Fruit fly (Drosophila melanogaster) whole organism, pupa: ENCODE results near the gene CkIIbeta.

ENCODE experiments used
- CG10348 ChIP-seq: fragments of 200-800 bp; sonication (Bioruptor generic); IDR thresholded peaks from 2 replicates; pipeline ENCODE4 v1.3.6; 2022; ENCODE audit warnings: missing biosample characterization, missing genetic modification characterization
- CG12605 ChIP-seq: fragments of 200-800 bp; sonication (Bioruptor generic); IDR thresholded peaks from 2 replicates; pipeline ENCODE4 v1.3.6; 2022; ENCODE audit warnings: missing biosample characterization, missing genetic modification characterization
- CG13204 ChIP-seq: fragments of 200-800 bp; sonication (Bioruptor generic); optimal IDR thresholded peaks from 2 replicates; lab custom pipeline; 2018; ENCODE audit warnings: missing biosample characterization, mild to moderate bottlenecking, missing genetic modification characterization, moderate library complexity
- CG14655 ChIP-seq: fragments of 200-800 bp; sonication (Bioruptor generic); optimal IDR thresholded peaks from 3 replicates; lab custom pipeline; 2017; ENCODE audit warnings: mild to moderate bottlenecking, missing biosample characterization, missing genetic modification reagents, missing genetic modification characterization
- CG15710 ChIP-seq: fragments of 200-800 bp; sonication (Bioruptor generic); optimal IDR thresholded peaks from 2 replicates; lab custom pipeline; 2018; ENCODE audit warnings: missing biosample characterization, mild to moderate bottlenecking, missing genetic modification characterization, moderate library complexity
- CG17806 ChIP-seq: fragments of 200-800 bp; sonication (Bioruptor generic); optimal IDR thresholded peaks from 2 replicates; lab custom pipeline; 2018; ENCODE audit warnings: missing biosample characterization, mild to moderate bottlenecking, missing genetic modification characterization, moderate library complexity
- CG32121 ChIP-seq: fragments of 200-800 bp; sonication (Bioruptor generic); IDR thresholded peaks from 2 replicates; pipeline ENCODE4 v1.3.6; 2022; ENCODE audit warnings: missing biosample characterization, missing genetic modification characterization
- CG34367 ChIP-seq: fragments of 200-800 bp; sonication (Bioruptor generic); optimal IDR thresholded peaks from 2 replicates; lab custom pipeline; 2018; ENCODE audit warnings: missing biosample characterization, mild to moderate bottlenecking, missing genetic modification characterization
- CG4496 ChIP-seq: fragments of 200-800 bp; sonication (Bioruptor generic); IDR thresholded peaks from 3 replicates; pipeline ENCODE4 v1.3.6; 2022; ENCODE audit warnings: missing biosample characterization, missing genetic modification characterization
- CG8301 ChIP-seq: fragments of 200-800 bp; sonication (Bioruptor generic); optimal IDR thresholded peaks from 2 replicates; lab custom pipeline; 2018; ENCODE audit warnings: missing biosample characterization, mild to moderate bottlenecking, missing genetic modification characterization
- CG9948 ChIP-seq: fragments of 200-800 bp; sonication (Bioruptor generic); optimal IDR thresholded peaks from 2 replicates; lab custom pipeline; 2018; ENCODE audit warnings: missing biosample characterization, mild to moderate bottlenecking, missing genetic modification characterization, moderate library complexity
- D1 ChIP-seq: fragments of 200-800 bp; sonication (Bioruptor generic); optimal IDR thresholded peaks from 2 replicates; lab custom pipeline; 2018; ENCODE audit warnings: missing biosample characterization, mild to moderate bottlenecking, missing genetic modification characterization, moderate library complexity
- EcR ChIP-seq: fragments of 200-800 bp; sonication (Bioruptor generic); optimal IDR thresholded peaks from 3 replicates; lab custom pipeline; 2019; ENCODE audit warnings: missing biosample characterization, missing genetic modification characterization, mild to moderate bottlenecking, moderate library complexity, missing genetic modification reagents
- Ets98B ChIP-seq: fragments of 200-800 bp; sonication (Bioruptor generic); IDR thresholded peaks from 2 replicates; pipeline ENCODE4 v1.3.6; 2022; ENCODE audit warnings: missing biosample characterization, missing genetic modification characterization
- Pif1A ChIP-seq: fragments of 200-800 bp; sonication (Bioruptor generic); optimal IDR thresholded peaks from 3 replicates; lab custom pipeline; 2016; ENCODE audit warnings: missing biosample characterization, missing genetic modification characterization
- Pif1B ChIP-seq: fragments of 200-800 bp; sonication (Bioruptor generic); optimal IDR thresholded peaks from 3 replicates; lab custom pipeline; 2016; ENCODE audit warnings: missing biosample characterization, missing genetic modification characterization
- Snoo ChIP-seq: fragments of 200-800 bp; sonication (Bioruptor generic); optimal IDR thresholded peaks from 3 replicates; lab custom pipeline; 2017; ENCODE audit warnings: missing biosample characterization, mild to moderate bottlenecking, missing genetic modification characterization, inconsistent platforms
- fd96Ca ChIP-seq: fragments of 200-800 bp; sonication (Bioruptor generic); IDR thresholded peaks from 3 replicates; pipeline ENCODE4 v1.3.6; 2022; ENCODE audit warnings: missing biosample characterization, missing genetic modification characterization
- gl ChIP-seq: fragments of 200-800 bp; sonication (Bioruptor generic); optimal IDR thresholded peaks from 2 replicates; lab custom pipeline; 2018; ENCODE audit warnings: missing biosample characterization, mild to moderate bottlenecking, missing genetic modification characterization
- rn ChIP-seq: fragments of 200-800 bp; sonication (Bioruptor generic); IDR thresholded peaks from 2 replicates; pipeline ENCODE4 v1.3.6; 2022; ENCODE audit warnings: missing biosample characterization, missing genetic modification characterization

Gene CkIIbeta

DNA sequence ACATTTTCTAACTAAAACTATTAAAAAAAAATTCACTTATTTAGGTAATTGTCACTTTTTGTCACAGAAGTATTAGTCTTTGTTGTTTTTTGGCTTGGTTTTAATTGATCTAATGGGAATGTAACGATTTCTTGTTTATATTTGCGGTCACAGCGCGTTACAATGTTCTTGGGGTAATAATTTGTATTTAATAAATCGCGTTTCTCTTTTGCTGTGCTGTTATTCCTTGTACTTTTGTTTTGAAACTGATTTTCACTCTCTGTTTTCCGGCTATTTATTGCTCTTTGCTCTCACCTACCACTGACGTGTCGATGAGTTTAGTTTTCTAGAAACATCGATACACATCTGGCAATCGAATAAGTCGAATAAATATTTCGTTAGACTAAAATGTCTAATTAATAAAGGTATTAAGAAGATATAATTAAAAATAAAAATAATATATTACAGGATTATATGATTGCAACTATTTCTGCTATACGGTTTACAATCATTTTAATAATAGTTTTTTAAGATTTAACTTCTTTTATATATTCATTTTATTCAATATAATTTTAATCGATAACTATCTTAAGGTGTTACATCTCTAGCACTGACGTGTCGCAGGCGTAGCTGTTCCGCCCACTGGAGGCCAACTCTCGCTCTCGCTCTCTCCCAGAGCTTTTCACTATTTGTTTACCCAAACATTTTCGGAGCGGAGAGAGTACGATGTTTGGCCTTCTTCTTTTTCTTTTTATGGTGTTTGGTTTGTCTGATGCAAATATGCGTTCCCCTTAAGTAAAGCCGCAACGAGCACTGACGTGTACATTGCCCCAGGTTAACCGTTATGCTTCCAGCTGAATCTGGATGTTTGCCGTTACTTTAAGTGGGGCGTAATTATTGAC, 14.8 kb downstream of the CkIIbeta start, which contains the start of gene Hsc70-3:
Gene Hsc70-3, minus strand, starts transcription at position 251 of the 881 bp plus-strand sequence.
- no peak for TF ChIP-seq CG32121 (GFP tag; lab: Robert Waterston, UW)
- TF ChIP-seq gl: peak; percentile 7
- peak; percentile 37 for TF ChIP-seq Pif1A (GFP tag; lab: Kevin White, UChicago)
- TF ChIP-seq CG13204 (GFP tag; lab: Kevin White, UChicago): no peak
- peak; percentile 4 for TF ChIP-seq Snoo (tag; lab: Kevin White, UChicago)
- TF ChIP-seq EcR (GFP tag; lab: Kevin White, UChicago): peak; percentile 31
- TF ChIP-seq D1 (tag; lab: Kevin White, UChicago): no peak
- peak; percentile 5 for TF ChIP-seq CG14655 (GFP tag; lab: Kevin White, UChicago)
- peak; percentile 45; the same call in 1 of the 3 replicates for TF ChIP-seq CG4496 (GFP tag; lab: Robert Waterston, UW)
- TF ChIP-seq CG8301 (tag; lab: Kevin White, UChicago): no peak
- peak; percentile 42; the same call in 1 of the 2 replicates for TF ChIP-seq CG12605
- TF ChIP-seq Ets98B (GFP tag; lab: Robert Waterston, UW): peak; percentile 52
- peak; percentile 44 for TF ChIP-seq Pif1B (GFP tag; lab: Kevin White, UChicago)

dm6 chrX:11812828-11813227, 20.5 kb downstream of the CkIIbeta start:
- TF ChIP-seq Snoo (tag; lab: Kevin White, UChicago): no peak

dm6 chrX:11813721-11814161, 21.4 kb downstream of the CkIIbeta start:
- TF ChIP-seq EcR (GFP tag; lab: Kevin White, UChicago) (peak; percentile 26), CG34367 (no peak)

- peak; percentile 33; the same call in 1 of the 3 replicates for TF ChIP-seq CG4496 (GFP tag; lab: Robert Waterston, UW)
- TF ChIP-seq CG12605: no peak
- peak; percentile 1 for TF ChIP-seq CG14655 (GFP tag; lab: Kevin White, UChicago)
- no peak for TF ChIP-seq CG13204 (GFP tag; lab: Kevin White, UChicago)
Measured at dm6 chrX:11815356-11816270, 23.3 kb downstream of the CkIIbeta start.

DNA sequence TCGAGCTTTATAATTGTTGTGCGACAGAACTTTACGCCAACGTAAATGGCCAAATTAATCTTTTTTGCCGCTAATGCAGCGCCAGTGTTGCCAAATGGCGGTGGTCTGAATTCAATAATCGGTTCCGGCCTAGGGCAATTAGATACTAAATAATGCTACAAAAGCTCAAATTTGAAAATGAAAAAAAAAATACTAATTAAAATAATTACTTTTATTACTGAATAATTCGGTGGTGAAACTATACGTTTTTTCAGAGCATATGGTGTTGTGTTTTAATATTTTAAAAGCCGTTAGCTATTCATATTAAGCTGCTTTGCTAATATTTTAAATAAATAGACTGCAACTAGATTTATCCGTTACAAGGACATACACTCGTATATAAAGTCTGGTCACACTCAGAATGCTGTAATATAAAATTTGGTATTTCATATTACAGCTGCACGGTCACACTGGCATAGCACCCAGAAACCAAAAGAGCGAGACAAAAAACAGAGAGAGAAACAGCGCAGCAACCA, 24.2 kb downstream of the CkIIbeta start, which contains the start of the genes CG1578 and rudhira:
Gene CG1578, minus strand, starts transcription at position 118 of the 515 bp plus-strand sequence.
Gene rudhira, plus strand, starts transcription at position 465 of the 515 bp plus-strand sequence.
- no peak for TF ChIP-seq CG10348
- no peak for TF ChIP-seq gl
- no peak for TF ChIP-seq Pif1B (GFP tag; lab: Kevin White, UChicago)
- TF ChIP-seq fd96Ca (GFP tag; lab: Robert Waterston, UW): no peak
- TF ChIP-seq CG17806 (tag; lab: Kevin White, UChicago): no peak
- TF ChIP-seq rn (GFP tag; lab: Robert Waterston, UW): no peak
- no peak for TF ChIP-seq CG15710 (tag; lab: Kevin White, UChicago)
- no peak for TF ChIP-seq CG9948 (tag; lab: Kevin White, UChicago)
- no peak for TF ChIP-seq Ets98B (GFP tag; lab: Robert Waterston, UW)
- no peak for TF ChIP-seq CG32121 (GFP tag; lab: Robert Waterston, UW)
- no peak for TF ChIP-seq CG4496 (GFP tag; lab: Robert Waterston, UW)
- no peak for TF ChIP-seq CG14655 (GFP tag; lab: Kevin White, UChicago)
- no peak for TF ChIP-seq Snoo (tag; lab: Kevin White, UChicago)
- no peak for TF ChIP-seq Pif1A (GFP tag; lab: Kevin White, UChicago)
- TF ChIP-seq, all 21 proteins: peak for 0

DNA sequence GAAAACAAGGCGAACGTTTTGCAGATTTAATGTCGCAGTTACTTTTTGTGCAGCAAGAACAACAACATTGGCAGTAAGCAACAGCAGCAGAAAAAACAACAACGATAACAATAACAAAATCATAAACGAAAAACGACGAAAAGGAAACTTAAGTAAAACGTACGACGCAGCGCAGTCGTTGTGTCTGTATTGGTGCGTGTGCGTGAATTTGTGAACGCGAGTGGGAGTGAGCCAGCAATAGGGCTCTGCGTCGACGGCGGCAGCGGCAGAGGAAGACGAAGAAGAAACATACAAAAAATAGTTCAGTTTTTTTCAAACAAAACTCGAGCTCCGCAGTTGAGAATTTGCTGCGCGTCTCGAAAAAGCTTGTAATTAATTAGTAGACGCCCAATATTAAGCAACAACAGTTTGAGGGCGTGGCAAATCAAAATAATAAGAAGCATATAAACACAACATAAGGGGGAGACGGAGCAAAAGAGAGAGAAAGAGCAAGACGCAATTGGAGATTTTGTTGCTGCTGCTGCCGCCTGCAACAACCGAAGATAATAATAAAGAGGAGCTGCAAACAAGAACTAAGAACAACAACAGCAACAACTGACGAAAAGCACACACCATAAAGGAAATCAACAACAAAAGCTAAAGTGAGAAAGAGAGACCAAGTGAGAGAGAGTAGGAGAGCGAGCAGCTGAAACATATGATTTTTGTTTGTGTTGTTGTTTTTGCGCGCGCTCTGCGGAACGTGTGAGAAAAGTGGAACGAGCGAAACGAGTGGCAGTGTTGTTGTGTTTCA, 25.0 kb downstream of the CkIIbeta start:
- peak; percentile 22; the same call in 1 of the 2 replicates for TF ChIP-seq Ets98B (GFP tag; lab: Robert Waterston, UW)
- TF ChIP-seq CG12605: 0 out of 2 replicates have a peak, but pooled peaks have one; percentile 6
- no peak for TF ChIP-seq D1 (tag; lab: Kevin White, UChicago)
- TF ChIP-seq Pif1B (GFP tag; lab: Kevin White, UChicago): no peak
- peak; percentile 22 for TF ChIP-seq CG13204 (GFP tag; lab: Kevin White, UChicago)
- TF ChIP-seq gl: peak; percentile 19
- peak; percentile 48; the same call in 1 of the 3 replicates for TF ChIP-seq fd96Ca (GFP tag; lab: Robert Waterston, UW)
